Fruit fly (Drosophila melanogaster): Measurements from ENCODE around the gene tgy.

The tgy gene

dm6 chrX:19155922-19156437 is 28.9 kb upstream of the tgy start (continued):
- TF ChIP-seq Sox100B (GFP tag; optimal IDR thresholded peaks at IDR 0.05) (peak; percentile 75), CG7987 (GFP tag; optimal IDR thresholded peaks at IDR 0.05) (peak; percentile 39), CG1647 (GFP tag; optimal IDR thresholded peaks at IDR 0.05) (peak; percentile 34), pan (optimal IDR thresholded peaks at IDR 0.05) (no peak), pan (GFP tag; optimal IDR thresholded peaks at IDR 0.05 in 1 of 2, IDR thresholded peaks at IDR 0.05 in 1 of 2) (peak in 1 of 2 experiments; percentile 76), CG33557 (GFP tag; optimal IDR thresholded peaks at IDR 0.05) (peak; percentile 97), CG15269 (tag; optimal IDR thresholded peaks at IDR 0.05) (peak; percentile 60), CG3847 (GFP tag; IDR thresholded peaks at IDR 0.05) (peak; percentile 61), CG13296 (GFP tag; optimal IDR thresholded peaks at IDR 0.05) (peak; percentile 60), unpg (GFP tag; optimal IDR thresholded peaks at IDR 0.05) (peak; percentile 88), slp2 (GFP tag; optimal IDR thresholded peaks at IDR 0.05) (peak; percentile 2), Drgx (GFP tag; IDR thresholded peaks at IDR 0.05) (peak; percentile 84), Taf1 (GFP tag; IDR thresholded peaks at IDR 0.05) (peak; percentile 65), pnt (GFP tag; optimal IDR thresholded peaks at IDR 0.05) (peak; percentile 23), CG7745 (tag; optimal IDR thresholded peaks at IDR 0.05) (peak; percentile 89), Asciz (GFP tag; optimal IDR thresholded peaks at IDR 0.05) (peak; percentile 54), CG10267 (tag; optimal IDR thresholded peaks at IDR 0.05) (peak; percentile 87), fd3F (GFP tag; optimal IDR thresholded peaks at IDR 0.05) (peak; percentile 25), Pdp1 (GFP tag; optimal IDR thresholded peaks at IDR 0.05) (peak; percentile 35 to 72), hb (GFP tag; IDR thresholded peaks at IDR 0.05; ENCODE audit: partially characterized antibody) (no peak), Atf6 (GFP tag; IDR thresholded peaks at IDR 0.05) (peak; percentile 73), Sry-δ (GFP tag; optimal IDR thresholded peaks at IDR 0.05) (no peak), CG16813 (GFP tag; IDR thresholded peaks at IDR 0.05; ENCODE audit: partially characterized antibody) (no peak), CG17568 (GFP tag; optimal IDR thresholded peaks at IDR 0.05) (peak; percentile 67), Ets65A (GFP tag) (peak; percentile 87), z (GFP tag; IDR thresholded peaks at IDR 0.05) (peak; percentile 65; the same call in 2 of the 3 replicates), her (GFP tag; optimal IDR thresholded peaks at IDR 0.05) (peak; percentile 3), tx (GFP tag; optimal IDR thresholded peaks at IDR 0.05) (no peak), gce (GFP tag; IDR thresholded peaks at IDR 0.05) (no peak), HLH4C (GFP tag; IDR thresholded peaks at IDR 0.05; ENCODE audit: partially characterized antibody) (no peak), Fer1 (GFP tag; optimal IDR thresholded peaks at IDR 0.05) (peak; percentile 75), Poxn (GFP tag; IDR thresholded peaks at IDR 0.05) (no peak), CG1529 (GFP tag; optimal IDR thresholded peaks at IDR 0.05) (peak; percentile 76), ci (GFP tag; IDR thresholded peaks at IDR 0.05) (peak; percentile 83), Doc3 (GFP tag; IDR thresholded peaks at IDR 0.05; ENCODE audit: partially characterized antibody) (no peak), H15 (GFP tag; IDR thresholded peaks at IDR 0.05) (peak; percentile 58; the same call in 1 of the 3 replicates), wdn (GFP tag; IDR thresholded peaks at IDR 0.05) (peak; percentile 55), grn (GFP tag; optimal IDR thresholded peaks at IDR 0.05) (peak; percentile 88), ftz-f1 (GFP tag; optimal IDR thresholded peaks at IDR 0.05) (no peak), CG4328 (GFP tag; optimal IDR thresholded peaks at IDR 0.05) (peak; percentile 67), CG32532 (GFP tag; IDR thresholded peaks at IDR 0.05) (peak; percentile 86), Awh (GFP tag; IDR thresholded peaks at IDR 0.05) (peak; percentile 73; the same call in 1 of the 2 replicates), CG18476 (GFP tag; optimal IDR thresholded peaks at IDR 0.05) (peak; percentile 61), CG12104 (GFP tag; optimal IDR thresholded peaks at IDR 0.05) (peak; percentile 80), Atf-2 (GFP tag; optimal IDR thresholded peaks at IDR 0.05) (no peak), CG12155 (GFP tag; optimal IDR thresholded peaks at IDR 0.05) (peak; percentile 69), dm (GFP tag; optimal IDR thresholded peaks at IDR 0.05) (no peak), kah (GFP tag; optimal IDR thresholded peaks at IDR 0.05) (peak; percentile 55), gsb-n (tag; optimal IDR thresholded peaks at IDR 0.05) (peak; percentile 94), chinmo (GFP tag; IDR thresholded peaks at IDR 0.05; ENCODE audit: partially characterized antibody) (no peak), CoRest (tag; optimal IDR thresholded peaks at IDR 0.05) (peak; percentile 85)
